Fruit fly (Drosophila melanogaster): ENCODE measurements around the gene 5PtaseI.
A peak's percentile ranks its signal among the peaks of the same experiment; 100 is the strongest.

Gene 5PtaseI

dm6 chr3R:25050649-25051048, 5.7 kb upstream of the 5PtaseI start:
- no peak for TF ChIP-seq CG12768 (GFP tag; optimal IDR thresholded peaks at IDR 0.05)

dm6 chr3R:25049742-25050517, 5.0 kb upstream of the 5PtaseI start:
- TF ChIP-seq cnc (optimal IDR thresholded peaks at IDR 0.05) (no peak), kay (GFP tag; ENCODE audit: borderline replicate concordance) (peak; percentile 100), Crg-1 (GFP tag; optimal IDR thresholded peaks at IDR 0.05) (no peak), ovo (GFP tag; optimal IDR thresholded peaks at IDR 0.05) (peak; percentile 46), CG5204 (GFP tag; optimal IDR thresholded peaks at IDR 0.05) (no peak), CG1620 (GFP tag; optimal IDR thresholded peaks at IDR 0.05) (peak; percentile 16), CG11617 (GFP tag; optimal IDR thresholded peaks at IDR 0.05) (peak; percentile 30), CG7045 (GFP tag; optimal IDR thresholded peaks at IDR 0.05) (peak; percentile 35), CG14711 (tag; optimal IDR thresholded peaks at IDR 0.05) (peak; percentile 42), CG33017 (tag; optimal IDR thresholded peaks at IDR 0.05) (peak; percentile 82), Clk (GFP tag; optimal IDR thresholded peaks at IDR 0.05) (no peak), Mnt (GFP tag; optimal IDR thresholded peaks at IDR 0.05) (peak; percentile 87), CG7101 (tag; optimal IDR thresholded peaks at IDR 0.05) (peak; percentile 67), bab1 (GFP tag; optimal IDR thresholded peaks at IDR 0.05) (peak; percentile 88), pad (GFP tag; optimal IDR thresholded peaks at IDR 0.05) (peak; percentile 65), Hr96 (GFP tag; optimal IDR thresholded peaks at IDR 0.05) (no peak), CG12768 (GFP tag; optimal IDR thresholded peaks at IDR 0.05) (peak; percentile 92), cic (GFP tag; optimal IDR thresholded peaks at IDR 0.05) (peak; percentile 95), toe (GFP tag; optimal IDR thresholded peaks at IDR 0.05) (no peak), tj (GFP tag; optimal IDR thresholded peaks at IDR 0.05) (peak; percentile 68)

- TF ChIP-seq cnc (optimal IDR thresholded peaks at IDR 0.05), result no peak
- TF ChIP-seq CG14711 (tag; optimal IDR thresholded peaks at IDR 0.05), result no peak
- no peak for TF ChIP-seq cic (GFP tag; optimal IDR thresholded peaks at IDR 0.05)
- no peak for TF ChIP-seq Mnt (GFP tag; optimal IDR thresholded peaks at IDR 0.05)
- TF ChIP-seq Hr96 (GFP tag; optimal IDR thresholded peaks at IDR 0.05), result no peak
- TF ChIP-seq CG33017 (tag; optimal IDR thresholded peaks at IDR 0.05), result no peak
- no peak for TF ChIP-seq toe (GFP tag; optimal IDR thresholded peaks at IDR 0.05)
- no peak for TF ChIP-seq CG7101 (tag; optimal IDR thresholded peaks at IDR 0.05)
- TF ChIP-seq CG5204 (GFP tag; optimal IDR thresholded peaks at IDR 0.05), result no peak
- TF ChIP-seq CG11617 (GFP tag; optimal IDR thresholded peaks at IDR 0.05), result no peak
- TF ChIP-seq CG7045 (GFP tag; optimal IDR thresholded peaks at IDR 0.05), result no peak
- no peak for TF ChIP-seq CG12768 (GFP tag; optimal IDR thresholded peaks at IDR 0.05)
- TF ChIP-seq Clk (GFP tag; optimal IDR thresholded peaks at IDR 0.05), result no peak
Measured at dm6 chr3R:25049383-25049741, 4.4 kb upstream of the 5PtaseI start, which contains the start of gene CG11791. TSS of gene CG11791 (plus strand) at chr3R:25049616.

dm6 chr3R:25047504-25047903, 2.6 kb upstream of the 5PtaseI start, which contains the start of gene CG11790:
TSS of gene CG11790 (plus strand) at chr3R:25047706.
- TF ChIP-seq pad (GFP tag; optimal IDR thresholded peaks at IDR 0.05) (no peak), ovo (GFP tag; optimal IDR thresholded peaks at IDR 0.05) (no peak), CG11617 (GFP tag; optimal IDR thresholded peaks at IDR 0.05) (no peak), CG5204 (GFP tag; optimal IDR thresholded peaks at IDR 0.05) (no peak), CG1620 (GFP tag; optimal IDR thresholded peaks at IDR 0.05) (no peak), tj (GFP tag; optimal IDR thresholded peaks at IDR 0.05) (no peak), CG33017 (tag; optimal IDR thresholded peaks at IDR 0.05) (no peak), cic (GFP tag; optimal IDR thresholded peaks at IDR 0.05) (peak; percentile 38), Hr96 (GFP tag; optimal IDR thresholded peaks at IDR 0.05) (no peak), toe (GFP tag; optimal IDR thresholded peaks at IDR 0.05) (no peak), CG7101 (tag; optimal IDR thresholded peaks at IDR 0.05) (peak; percentile 16), kay (GFP tag; ENCODE audit: borderline replicate concordance) (no peak), CG12768 (GFP tag; optimal IDR thresholded peaks at IDR 0.05) (peak; percentile 5), CG14711 (tag; optimal IDR thresholded peaks at IDR 0.05) (no peak), cnc (optimal IDR thresholded peaks at IDR 0.05) (no peak), bab1 (GFP tag; optimal IDR thresholded peaks at IDR 0.05) (peak; percentile 46), CG7045 (GFP tag; optimal IDR thresholded peaks at IDR 0.05) (no peak), Mnt (GFP tag; optimal IDR thresholded peaks at IDR 0.05) (no peak), Crg-1 (GFP tag; optimal IDR thresholded peaks at IDR 0.05) (no peak), Clk (GFP tag; optimal IDR thresholded peaks at IDR 0.05) (no peak)

dm6 chr3R:25046023-25046422, 1.1 kb upstream of the 5PtaseI start, which contains the start of gene CG11786:
TSS of gene CG11786 (plus strand) at chr3R:25046323.
- TF ChIP-seq CG5204 (GFP tag; optimal IDR thresholded peaks at IDR 0.05), result no peak
- TF ChIP-seq CG7101 (tag; optimal IDR thresholded peaks at IDR 0.05), result no peak
- no peak for TF ChIP-seq pad (GFP tag; optimal IDR thresholded peaks at IDR 0.05)
- no peak for TF ChIP-seq CG11617 (GFP tag; optimal IDR thresholded peaks at IDR 0.05)
- no peak for TF ChIP-seq Mnt (GFP tag; optimal IDR thresholded peaks at IDR 0.05)
- no peak for TF ChIP-seq CG14711 (tag; optimal IDR thresholded peaks at IDR 0.05)
- TF ChIP-seq ovo (GFP tag; optimal IDR thresholded peaks at IDR 0.05), result no peak
- TF ChIP-seq cic (GFP tag; optimal IDR thresholded peaks at IDR 0.05), result no peak
- TF ChIP-seq Clk (GFP tag; optimal IDR thresholded peaks at IDR 0.05), result no peak
- no peak for TF ChIP-seq cnc (optimal IDR thresholded peaks at IDR 0.05)
- no peak for TF ChIP-seq toe (GFP tag; optimal IDR thresholded peaks at IDR 0.05)
- no peak for TF ChIP-seq bab1 (GFP tag; optimal IDR thresholded peaks at IDR 0.05)
- no peak for TF ChIP-seq CG7045 (GFP tag; optimal IDR thresholded peaks at IDR 0.05)
- no peak for TF ChIP-seq Crg-1 (GFP tag; optimal IDR thresholded peaks at IDR 0.05)
- TF ChIP-seq CG1620 (GFP tag; optimal IDR thresholded peaks at IDR 0.05), result no peak
- TF ChIP-seq CG33017 (tag; optimal IDR thresholded peaks at IDR 0.05), result no peak
- no peak for TF ChIP-seq tj (GFP tag; optimal IDR thresholded peaks at IDR 0.05)
- no peak for TF ChIP-seq CG12768 (GFP tag; optimal IDR thresholded peaks at IDR 0.05)

- no peak for TF ChIP-seq kay (GFP tag; ENCODE audit: borderline replicate concordance)
- no peak for TF ChIP-seq CG5204 (GFP tag; optimal IDR thresholded peaks at IDR 0.05)
- TF ChIP-seq CG33017 (tag; optimal IDR thresholded peaks at IDR 0.05), result no peak
- TF ChIP-seq CG11617 (GFP tag; optimal IDR thresholded peaks at IDR 0.05), result peak; percentile 46
- peak; percentile 58 for TF ChIP-seq Mnt (GFP tag; optimal IDR thresholded peaks at IDR 0.05)
- TF ChIP-seq CG14711 (tag; optimal IDR thresholded peaks at IDR 0.05), result peak; percentile 25
- no peak for TF ChIP-seq tj (GFP tag; optimal IDR thresholded peaks at IDR 0.05)
- TF ChIP-seq Hr96 (GFP tag; optimal IDR thresholded peaks at IDR 0.05), result no peak
- no peak for TF ChIP-seq CG7045 (GFP tag; optimal IDR thresholded peaks at IDR 0.05)
- TF ChIP-seq CG12768 (GFP tag; optimal IDR thresholded peaks at IDR 0.05), result peak; percentile 1
- peak; percentile 30 for TF ChIP-seq bab1 (GFP tag; optimal IDR thresholded peaks at IDR 0.05)
- peak; percentile 30 for TF ChIP-seq Clk (GFP tag; optimal IDR thresholded peaks at IDR 0.05)
- TF ChIP-seq cic (GFP tag; optimal IDR thresholded peaks at IDR 0.05), result no peak
- peak; percentile 40 for TF ChIP-seq CG7101 (tag; optimal IDR thresholded peaks at IDR 0.05)
- TF ChIP-seq Crg-1 (GFP tag; optimal IDR thresholded peaks at IDR 0.05), result peak; percentile 35
- peak; percentile 55 for TF ChIP-seq pad (GFP tag; optimal IDR thresholded peaks at IDR 0.05)
- no peak for TF ChIP-seq ovo (GFP tag; optimal IDR thresholded peaks at IDR 0.05)
- no peak for TF ChIP-seq toe (GFP tag; optimal IDR thresholded peaks at IDR 0.05)
- no peak for TF ChIP-seq cnc (optimal IDR thresholded peaks at IDR 0.05)
- TF ChIP-seq CG1620 (GFP tag; optimal IDR thresholded peaks at IDR 0.05), result peak; percentile 65
Measured at dm6 chr3R:25039028-25039476, 5.9 kb downstream of the 5PtaseI start, which contains the start of the genes Ythdf and bai. TSS of gene Ythdf (minus strand) at chr3R:25039249. TSS of gene bai (plus strand) at chr3R:25039374.

Data from whole organism, adult.